Fruit fly (Drosophila melanogaster): ENCODE data around the gene CG34043.

The CG34043 gene

DNA sequence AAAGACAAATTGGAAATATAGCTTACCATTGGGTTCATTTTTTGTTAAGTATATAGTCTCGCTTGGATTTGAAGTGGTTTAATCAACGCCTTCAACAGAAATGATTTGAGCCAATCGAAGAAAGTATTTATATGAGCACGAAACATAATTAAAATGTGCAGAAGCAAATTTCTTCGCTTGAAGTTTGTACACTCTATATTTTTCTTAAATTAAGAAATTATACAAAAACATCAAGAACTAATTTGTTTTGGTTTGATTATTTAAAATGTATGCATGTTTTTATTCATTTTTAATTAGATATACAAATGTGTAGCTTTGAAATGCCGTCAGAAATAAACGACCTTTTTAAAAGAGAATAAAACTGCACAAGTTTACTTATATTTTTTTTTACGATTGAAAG is 21.2 kb upstream of the CG34043 start, which contains the start of gene CG13138:
TSS of gene CG13138 (minus strand) at position 101 of the 400 bp plus-strand sequence.
- TF ChIP-seq noc (tag; optimal IDR thresholded peaks at IDR 0.05): no peak

DNA sequence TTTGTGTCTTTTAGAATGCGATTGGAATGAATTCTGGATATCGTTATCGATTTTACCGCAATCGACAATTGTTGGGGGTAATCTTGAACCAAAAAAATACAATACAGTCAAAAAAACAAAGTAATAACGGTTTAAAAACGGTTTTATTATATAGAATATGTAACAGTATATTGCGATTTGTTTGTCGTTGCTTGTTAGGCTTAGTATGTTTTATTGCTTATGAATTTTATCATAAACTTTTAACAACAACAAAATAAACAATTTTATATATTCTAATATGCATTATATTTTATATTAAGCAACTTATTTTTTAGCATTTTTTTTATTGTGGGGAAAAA is 19.1 kb upstream of the CG34043 start, which contains the start of gene CYLD:
TSS of gene CYLD (minus strand) at position 38 of the 338 bp plus-strand sequence.
- no peak for TF ChIP-seq noc (tag; optimal IDR thresholded peaks at IDR 0.05)

DNA sequence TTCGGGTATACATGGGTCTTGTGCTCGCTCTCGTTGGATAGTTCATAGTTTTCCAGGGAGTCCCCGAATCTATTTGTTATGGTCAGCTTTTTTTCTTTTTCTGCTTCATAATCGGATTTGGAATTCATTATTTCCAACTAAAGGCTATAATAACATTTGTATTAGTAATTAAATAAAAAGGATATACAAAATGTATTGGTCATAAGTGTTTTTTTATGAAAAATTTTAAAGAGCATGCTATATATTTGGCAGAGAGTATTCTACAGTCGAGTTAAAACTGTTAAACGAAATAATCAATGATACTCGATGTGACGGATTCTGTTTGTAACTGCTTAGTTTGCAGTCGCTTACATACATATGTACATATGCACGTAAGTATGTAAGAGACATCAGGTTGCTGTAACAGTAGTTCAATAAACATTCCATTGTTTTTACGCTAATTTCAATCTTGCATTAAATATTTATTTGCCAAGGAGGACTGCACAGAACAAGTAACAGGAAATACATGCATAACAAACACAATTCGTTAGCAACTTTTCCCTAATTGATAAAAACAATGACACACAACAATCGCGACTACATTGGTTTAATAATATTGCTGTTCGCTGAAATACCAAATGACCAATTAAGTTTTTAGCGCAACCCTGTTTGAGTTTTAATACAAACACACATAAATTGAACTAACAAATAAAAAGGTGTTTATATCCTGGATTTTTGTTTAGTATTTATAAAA is 18.6 kb upstream of the CG34043 start:
- no peak for TF ChIP-seq noc (tag; optimal IDR thresholded peaks at IDR 0.05)

DNA sequence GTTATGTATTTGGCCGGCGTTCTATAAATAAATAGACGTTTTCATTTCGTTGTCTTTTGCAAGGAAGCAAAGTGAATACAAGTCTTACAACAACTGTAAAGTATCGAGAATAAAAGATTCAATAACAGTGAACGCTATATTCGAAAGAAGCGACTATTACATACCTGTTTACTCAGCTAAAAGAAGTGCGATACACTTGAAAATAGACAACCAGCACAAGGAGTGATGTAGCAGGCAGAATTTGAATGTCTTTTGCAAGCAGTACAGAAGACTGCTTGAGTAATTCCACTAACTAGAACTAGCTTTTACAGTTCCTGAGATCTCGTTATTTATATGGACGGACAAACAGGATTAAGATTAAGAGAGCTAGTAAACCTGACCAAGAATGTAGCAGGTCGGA is 17.6 kb upstream of the CG34043 start:
- TF ChIP-seq noc (tag; optimal IDR thresholded peaks at IDR 0.05): no peak

DNA sequence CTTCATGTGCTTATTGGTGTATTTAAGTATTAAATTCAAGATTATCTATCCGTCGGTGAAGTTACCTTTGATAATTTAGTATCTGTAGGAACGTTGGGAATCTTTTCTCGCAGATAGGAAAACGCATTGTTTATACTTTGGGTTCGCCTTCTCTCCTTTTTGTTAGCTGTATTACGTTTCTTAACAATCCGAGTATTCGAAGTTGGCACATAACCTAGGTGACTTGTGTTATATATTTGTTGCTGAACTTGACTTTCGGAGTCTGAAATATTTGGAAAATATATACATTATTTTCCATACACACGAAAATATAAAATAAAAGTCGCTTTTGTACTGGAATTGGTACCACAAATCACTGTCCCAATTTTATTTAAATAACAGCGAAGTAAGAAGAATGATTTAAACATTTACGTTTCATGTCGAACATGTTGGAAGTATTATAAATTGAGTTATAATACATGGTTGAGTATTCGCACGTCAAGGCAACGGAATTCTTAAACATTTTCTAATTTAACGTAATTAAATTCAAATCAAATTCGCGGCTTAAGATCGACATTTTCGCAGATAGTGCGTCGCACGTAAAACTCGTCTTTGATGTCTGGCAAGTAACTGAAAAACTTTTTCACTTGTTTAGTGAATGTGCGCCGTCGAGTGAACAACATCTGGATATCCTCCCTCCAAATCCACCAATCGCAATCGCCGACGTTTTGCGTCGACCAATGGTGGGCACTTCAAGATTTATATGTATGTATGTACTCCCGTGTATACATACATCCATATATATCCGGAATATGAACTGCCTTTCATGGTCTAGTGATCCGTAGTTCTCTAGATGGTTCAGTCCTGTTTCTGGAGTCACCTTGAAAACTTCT is 14.4 kb upstream of the CG34043 start, which contains the start of gene Hand:
TSS of gene Hand (minus strand) at position 588 of the 872 bp plus-strand sequence.
- no peak for TF ChIP-seq noc (tag; optimal IDR thresholded peaks at IDR 0.05)

DNA sequence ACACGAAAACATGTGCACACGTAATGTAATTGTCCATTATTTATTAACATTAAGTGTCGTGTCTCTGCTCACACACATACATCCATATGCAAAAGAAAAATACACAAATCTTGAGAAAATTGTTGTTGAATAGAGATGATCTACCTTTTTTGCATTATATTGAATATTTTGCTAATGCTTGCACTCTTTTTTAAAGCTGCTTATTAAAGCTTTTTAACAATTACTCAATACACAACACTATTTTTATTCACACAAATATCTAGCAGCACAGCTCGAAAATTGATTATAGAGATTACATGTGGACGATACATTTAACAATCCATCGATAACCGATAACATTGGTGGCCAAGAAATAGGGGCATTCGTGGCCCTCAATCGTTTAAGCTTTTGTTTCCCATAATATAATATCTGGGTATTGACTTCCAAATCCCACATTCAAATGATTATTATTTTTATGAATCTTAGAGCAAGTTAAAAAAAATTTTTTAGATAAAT is 11.4 kb upstream of the CG34043 start, which contains the start of gene Ufd4:
TSS of gene Ufd4 (minus strand) at position 300 of the 495 bp plus-strand sequence.
- TF ChIP-seq noc (tag; optimal IDR thresholded peaks at IDR 0.05): no peak

DNA sequence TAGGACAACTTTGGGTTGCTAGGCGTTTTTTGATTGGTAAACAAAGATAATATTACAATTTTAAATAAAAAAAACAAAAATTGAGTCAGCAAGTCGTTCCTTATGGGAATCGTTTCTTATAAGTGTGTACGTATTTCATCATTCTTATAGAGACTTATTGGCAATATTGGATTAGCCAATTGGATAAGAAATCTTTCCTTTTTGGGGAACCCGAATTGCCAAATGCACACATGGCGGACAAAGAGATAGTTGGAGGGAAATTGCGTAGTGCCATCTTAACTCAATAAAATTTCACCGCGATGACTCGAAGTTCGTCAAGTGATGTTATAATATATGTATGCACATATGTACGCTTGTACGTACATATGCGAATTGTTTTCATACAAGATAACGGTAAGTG is 10.6 kb upstream of the CG34043 start:
- no peak for TF ChIP-seq noc (tag; optimal IDR thresholded peaks at IDR 0.05)

DNA sequence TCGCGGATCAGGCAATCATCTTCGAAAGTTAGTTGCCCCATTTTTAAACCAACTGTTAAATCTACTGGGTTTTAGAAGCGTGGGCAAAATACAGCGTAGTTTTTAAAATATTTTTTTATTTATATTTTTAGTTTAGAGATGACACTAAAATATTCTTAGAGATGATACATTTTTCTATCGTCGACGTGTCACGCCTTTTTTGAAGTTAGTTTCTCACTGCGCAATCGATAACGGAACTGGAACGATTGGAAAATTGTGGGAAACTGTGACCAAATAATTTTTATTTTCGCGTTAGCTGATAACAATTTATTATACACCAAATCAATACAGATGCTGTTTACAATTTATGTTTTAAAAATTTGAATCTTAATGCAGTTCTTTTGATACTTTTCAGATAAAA is 2.0 kb downstream of the CG34043 start, which contains the start of gene Utx:
TSS of gene Utx (minus strand) at position 154 of the 400 bp plus-strand sequence.
- TF ChIP-seq noc (tag; optimal IDR thresholded peaks at IDR 0.05): no peak

DNA sequence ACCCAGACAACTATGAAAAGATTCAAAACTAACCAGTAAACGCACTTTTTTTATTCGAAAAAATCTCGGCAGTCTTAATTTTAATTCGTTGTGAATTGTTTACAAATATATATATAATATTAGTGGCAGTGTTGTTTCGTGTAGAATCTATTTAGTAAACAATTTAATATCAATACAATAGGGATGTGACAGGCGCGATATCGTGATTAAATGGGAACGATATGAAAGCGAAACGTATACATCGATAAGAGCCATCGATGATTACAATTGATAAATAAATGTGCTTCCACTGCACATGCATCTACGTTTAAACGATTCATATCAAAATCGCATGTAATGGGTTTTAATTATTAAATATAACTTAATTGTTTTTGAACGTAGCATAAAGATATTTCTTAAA is 3.3 kb downstream of the CG34043 start:
- no peak for TF ChIP-seq noc (tag; optimal IDR thresholded peaks at IDR 0.05)

DNA sequence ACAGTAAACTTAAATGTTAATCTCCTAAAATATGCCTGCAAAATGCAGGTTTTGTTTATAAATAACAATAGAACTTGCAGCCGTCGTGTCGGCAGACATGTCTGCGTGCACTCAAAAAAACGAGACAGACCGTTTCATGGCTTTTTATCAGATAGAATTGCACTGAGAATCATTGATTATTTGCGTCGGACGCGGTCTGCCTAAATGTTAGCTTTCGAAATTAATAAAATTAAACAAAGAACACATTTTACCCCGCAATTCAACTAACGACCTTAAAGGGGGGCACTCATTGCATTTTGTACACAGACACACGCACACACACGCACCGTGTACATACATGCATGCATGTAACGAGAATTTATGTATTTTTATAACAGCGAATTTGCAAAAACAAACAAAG is 3.8 kb downstream of the CG34043 start:
- no peak for TF ChIP-seq noc (tag; optimal IDR thresholded peaks at IDR 0.05)

DNA sequence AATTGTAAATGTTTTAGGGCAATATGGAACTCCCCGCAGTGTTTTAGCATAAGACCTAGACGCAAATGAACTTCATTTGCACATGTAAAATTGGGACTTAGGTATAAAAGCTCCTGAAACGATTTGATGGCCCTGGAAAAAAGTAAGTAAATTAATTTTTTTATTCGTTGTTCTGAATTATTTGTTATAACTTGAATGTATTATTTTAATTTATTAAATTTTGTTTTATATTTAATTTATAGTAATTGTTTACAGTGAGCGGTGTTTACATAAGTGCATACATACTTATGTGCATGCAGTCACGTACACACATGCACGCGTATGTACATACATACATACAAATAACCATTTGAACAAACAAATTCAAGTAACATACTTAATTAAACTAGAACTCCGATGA is 4.2 kb downstream of the CG34043 start:
- TF ChIP-seq noc (tag; optimal IDR thresholded peaks at IDR 0.05): no peak

DNA sequence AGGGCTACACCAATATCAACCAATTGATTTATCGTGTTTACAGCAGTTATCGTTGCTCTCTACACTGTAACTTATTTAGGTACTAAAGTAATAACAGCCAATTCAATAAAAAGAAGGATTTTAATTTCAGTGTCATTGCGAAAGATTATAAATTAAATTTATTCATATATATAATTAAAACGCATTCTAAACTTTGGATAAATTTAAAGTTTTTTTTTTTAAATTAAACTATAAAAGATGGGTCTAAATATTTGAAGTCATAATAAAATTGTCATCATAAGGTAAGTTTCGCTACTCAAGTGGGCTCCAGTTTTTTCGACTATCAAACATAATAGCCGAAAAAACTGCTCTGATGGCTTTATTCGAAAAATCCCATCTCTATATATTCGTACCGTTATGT is 8.4 kb downstream of the CG34043 start, which contains the start of gene trk:
TSS of gene trk (minus strand) at position 101 of the 400 bp plus-strand sequence.
- TF ChIP-seq noc (tag; optimal IDR thresholded peaks at IDR 0.05): no peak

DNA sequence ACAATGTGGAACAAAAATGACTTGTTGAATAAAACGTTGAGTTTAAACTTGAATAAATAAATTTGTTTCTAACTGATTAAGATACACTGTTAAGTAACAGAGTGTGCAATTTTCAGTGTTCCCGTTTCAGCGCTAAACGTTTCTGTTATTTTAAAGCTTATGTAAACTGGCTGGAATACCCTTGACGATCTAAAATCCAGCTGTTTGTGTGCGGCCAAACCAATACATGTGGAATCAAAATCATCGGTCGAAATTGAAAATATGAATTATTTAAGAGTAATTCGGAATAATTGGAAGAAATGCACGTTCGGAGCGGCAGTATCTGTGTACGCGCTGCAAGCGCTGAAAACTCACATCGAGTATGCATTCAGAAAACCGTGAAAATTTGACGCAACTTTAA is 10.8 kb downstream of the CG34043 start, which contains the start of gene Mulk:
TSS of gene Mulk (plus strand) at position 198 of the 400 bp plus-strand sequence.
- TF ChIP-seq noc (tag; optimal IDR thresholded peaks at IDR 0.05): no peak

DNA sequence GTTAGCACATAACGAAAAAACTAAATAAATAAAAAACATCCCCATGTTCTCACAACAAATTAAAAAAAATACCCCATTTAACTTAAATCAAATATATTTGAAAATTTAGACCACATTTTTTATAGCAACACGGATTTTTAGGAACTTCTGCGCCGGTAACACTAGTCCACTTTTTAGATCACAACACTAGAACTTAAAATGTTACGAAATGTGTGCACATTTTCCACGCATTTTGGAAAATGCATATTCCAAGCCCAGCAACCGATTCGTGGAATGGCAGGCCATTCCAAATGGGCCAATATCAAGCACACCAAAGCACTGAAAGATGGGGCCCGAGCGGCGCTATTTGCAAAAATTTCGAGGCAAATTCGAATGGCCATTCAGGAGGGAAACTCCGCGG is 12.0 kb downstream of the CG34043 start, which contains the start of gene CG4957:
TSS of gene CG4957 (plus strand) at position 185 of the 400 bp plus-strand sequence.
- TF ChIP-seq noc (tag; optimal IDR thresholded peaks at IDR 0.05): no peak

DNA sequence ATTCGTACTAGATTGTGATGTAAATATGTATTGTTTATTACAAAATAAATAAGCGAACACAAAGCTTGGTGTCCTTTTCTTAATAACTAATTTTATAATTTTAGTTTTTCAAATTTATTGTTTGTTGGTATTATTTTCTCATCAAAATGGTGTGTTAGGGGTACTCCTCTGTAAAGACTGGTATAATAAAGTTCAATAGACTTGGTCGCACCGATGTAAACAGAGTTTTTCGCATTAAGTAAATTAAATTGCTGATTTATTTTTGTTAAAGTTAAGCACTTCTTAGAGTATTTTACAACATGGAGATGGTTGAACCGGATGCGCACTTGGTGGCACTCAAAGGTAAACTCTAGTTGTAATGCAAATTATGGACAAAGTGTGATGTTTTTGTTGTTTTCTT is 14.2 kb downstream of the CG34043 start, which contains the start of gene CG4953:
TSS of gene CG4953 (plus strand) at position 193 of the 400 bp plus-strand sequence.
- no peak for TF ChIP-seq noc (tag; optimal IDR thresholded peaks at IDR 0.05)

DNA sequence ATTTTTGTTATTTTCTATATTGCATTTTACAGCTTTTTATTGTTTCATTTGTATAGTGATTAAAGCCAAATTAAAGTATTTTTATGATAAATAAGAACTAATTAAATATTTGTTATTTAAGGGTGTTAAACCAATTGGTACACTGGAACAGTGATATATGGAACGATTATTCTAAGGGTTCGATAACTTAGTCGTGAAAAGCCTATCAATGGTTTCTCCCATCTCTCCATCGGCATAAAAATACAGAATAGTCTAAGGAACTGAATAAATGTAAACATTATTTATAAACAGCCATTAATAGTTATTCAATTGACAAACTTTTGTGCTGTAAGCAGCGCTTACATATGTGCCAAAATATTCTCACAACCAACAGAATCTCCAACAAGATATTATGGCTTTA is 15.5 kb downstream of the CG34043 start, which contains the start of gene Mob3:
TSS of gene Mob3 (plus strand) at position 208 of the 400 bp plus-strand sequence.
- no peak for TF ChIP-seq noc (tag; optimal IDR thresholded peaks at IDR 0.05)
